Fruit fly (Drosophila melanogaster) whole organism, embryonic: Measurements from ENCODE around the gene CG13659.

Experiments used
- Antp ChIP-seq: fragments of 200-800 bp; sonication (Bioruptor generic); optimal IDR thresholded peaks from 3 replicates; lab custom pipeline; 2016; ENCODE audit warnings: missing biosample characterization, missing genetic modification characterization
- Asciz ChIP-seq: fragments of 200-800 bp; sonication (Bioruptor generic); optimal IDR thresholded peaks from 2 replicates; lab custom pipeline; 2017; ENCODE audit warnings: missing biosample characterization, mild to moderate bottlenecking, missing genetic modification characterization, missing genetic modification reagents
- Awh ChIP-seq: fragments of 200-800 bp; sonication (Bioruptor generic); IDR thresholded peaks from 2 replicates; pipeline ENCODE4, ENCODE4 v1.3.6; 2022; ENCODE audit warnings: missing biosample characterization, missing genetic modification characterization
- CG11093 ChIP-seq: fragments of 200-800 bp; sonication (Bioruptor generic); IDR thresholded peaks from 3 replicates; pipeline ENCODE4 v1.3.6; 2022; ENCODE audit warnings: missing biosample characterization, missing genetic modification characterization
- CG13287 ChIP-seq: fragments of 200-800 bp; sonication (Bioruptor generic); IDR thresholded peaks from 2 replicates; pipeline ENCODE4 v1.3.6; 2022; ENCODE audit warnings: missing biosample characterization, missing genetic modification characterization; ENCODE audit not compliant: partially characterized antibody
- CG15269 ChIP-seq: fragments of 200-800 bp; sonication (Bioruptor generic); optimal IDR thresholded peaks from 2 replicates; lab custom pipeline; 2018; ENCODE audit warnings: missing biosample characterization, mild to moderate bottlenecking, missing genetic modification characterization, moderate library complexity
- CG16813 ChIP-seq: fragments of 200-800 bp; sonication (Bioruptor generic); IDR thresholded peaks from 3 replicates; pipeline ENCODE4 v1.3.6; 2022; ENCODE audit warnings: missing biosample characterization, missing genetic modification characterization; ENCODE audit not compliant: partially characterized antibody
- CG17568 ChIP-seq: fragments of 200-800 bp; sonication (Bioruptor generic); optimal IDR thresholded peaks from 2 replicates; lab custom pipeline; 2018; ENCODE audit warnings: missing biosample characterization, mild to moderate bottlenecking, missing genetic modification characterization, moderate library complexity
- CG18764 ChIP-seq: fragments of 200-800 bp; sonication (Bioruptor generic); optimal IDR thresholded peaks from 3 replicates; lab custom pipeline; 2016; ENCODE audit warnings: missing biosample characterization, missing genetic modification characterization
- CG2199 ChIP-seq: fragments of 200-800 bp; sonication (Bioruptor generic); IDR thresholded peaks from 3 replicates; pipeline ENCODE4 v1.3.6; 2022; ENCODE audit warnings: missing biosample characterization, missing genetic modification characterization
- CG3281 ChIP-seq: fragments of 200-800 bp; sonication (Bioruptor generic); optimal IDR thresholded peaks from 3 replicates; lab custom pipeline; 2017; ENCODE audit warnings: missing biosample characterization, mild to moderate bottlenecking, missing genetic modification characterization
- CG34376 ChIP-seq: fragments of 200-800 bp; sonication (Bioruptor generic); optimal IDR thresholded peaks from 2 replicates; lab custom pipeline; 2018; ENCODE audit warnings: missing biosample characterization, mild to moderate bottlenecking, missing genetic modification characterization
- CG5953 ChIP-seq: fragments of 200-800 bp; sonication (Bioruptor generic); IDR thresholded peaks from 2 replicates; pipeline ENCODE4 v1.3.6; 2022; ENCODE audit warnings: missing biosample characterization, missing genetic modification characterization
- CG6765 ChIP-seq: fragments of 200-800 bp; sonication (Bioruptor generic); optimal IDR thresholded peaks from 3 replicates; lab custom pipeline; 2017; ENCODE audit warnings: missing biosample characterization, mild to moderate bottlenecking, missing genetic modification characterization
- CG6854 ChIP-seq: fragments of 200-800 bp; sonication (Bioruptor generic); optimal IDR thresholded peaks from 3 replicates; lab custom pipeline; 2017; ENCODE audit warnings: missing biosample characterization, mild to moderate bottlenecking, missing genetic modification characterization
- CG7271 ChIP-seq: fragments of 200-800 bp; sonication (Bioruptor generic); optimal IDR thresholded peaks from 2 replicates; lab custom pipeline; 2018; ENCODE audit warnings: missing biosample characterization, mild to moderate bottlenecking, missing genetic modification characterization, moderate library complexity
- CG8281 ChIP-seq: fragments of 200-800 bp; sonication (Bioruptor generic); optimal IDR thresholded peaks from 2 replicates; lab custom pipeline; 2018; ENCODE audit warnings: missing biosample characterization, mild to moderate bottlenecking, missing genetic modification characterization, moderate library complexity
- D19A ChIP-seq: fragments of 200-800 bp; optimal IDR thresholded peaks from 3 replicates; lab custom pipeline; 2019; ENCODE audit warnings: missing biosample characterization, mild to moderate bottlenecking, missing genetic modification characterization, moderate library complexity
- Dll ChIP-seq: fragments of 200-800 bp; sonication (Bioruptor generic); IDR thresholded peaks from 4 replicates; pipeline ENCODE4 v1.3.6; 2022; ENCODE audit warnings: missing biosample characterization, missing genetic modification characterization; ENCODE audit not compliant: partially characterized antibody
- Doc3 ChIP-seq: fragments of 200-800 bp; sonication (Bioruptor generic); IDR thresholded peaks from 3 replicates; pipeline ENCODE4 v1.3.6; 2022; ENCODE audit warnings: missing biosample characterization, missing genetic modification characterization; ENCODE audit not compliant: partially characterized antibody
- Fer3 ChIP-seq: fragments of 200-800 bp; sonication (Bioruptor generic); optimal IDR thresholded peaks from 2 replicates; lab custom pipeline; 2018; ENCODE audit warnings: missing biosample characterization, mild to moderate bottlenecking, missing genetic modification characterization, moderate library complexity
- GATAe ChIP-seq: fragments of 200-800 bp; sonication (Bioruptor generic); conservative IDR thresholded peaks from 2 replicates; pipeline ENCODE4 v1.3.6; 2022; ENCODE audit warnings: missing biosample characterization, missing genetic modification characterization
- HLH54F ChIP-seq: fragments of 200-800 bp; sonication (Bioruptor generic); optimal IDR thresholded peaks from 3 replicates; lab custom pipeline; 2016; ENCODE audit warnings: missing biosample characterization, missing genetic modification characterization
- HLHmδ ChIP-seq: fragments of 200-800 bp; sonication (Bioruptor generic); optimal IDR thresholded peaks from 2 replicates; lab custom pipeline; 2018; ENCODE audit warnings: missing biosample characterization, mild to moderate bottlenecking, missing genetic modification characterization, moderate library complexity
- Hand ChIP-seq: fragments of 200-800 bp; sonication (Bioruptor generic); optimal IDR thresholded peaks from 2 replicates; lab custom pipeline; 2017; ENCODE audit warnings: mild to moderate bottlenecking, missing biosample characterization, missing genetic modification reagents, missing genetic modification characterization
- Hey ChIP-seq: fragments of 200-800 bp; sonication (Bioruptor generic); optimal IDR thresholded peaks from 3 replicates; lab custom pipeline; 2018; ENCODE audit warnings: missing biosample characterization, mild to moderate bottlenecking, missing genetic modification characterization
- MBD-R2 ChIP-seq: fragments of 200-800 bp; sonication (Bioruptor generic); IDR thresholded peaks from 2 replicates; pipeline ENCODE4 v1.3.6; 2022; ENCODE audit warnings: missing biosample characterization, missing genetic modification characterization
- Nf-YC ChIP-seq: fragments of 200-800 bp; optimal IDR thresholded peaks from 3 replicates; lab custom pipeline; 2019; ENCODE audit warnings: missing biosample characterization, mild to moderate bottlenecking, missing genetic modification characterization, moderate library complexity
- Rfx ChIP-seq: fragments of 200-800 bp; sonication (Bioruptor generic); IDR thresholded peaks from 2 replicates; pipeline ENCODE4 v1.3.6; 2022; ENCODE audit warnings: missing biosample characterization, missing genetic modification characterization
- Side ChIP-seq: fragments of 200-800 bp; sonication (Bioruptor generic); optimal IDR thresholded peaks from 2 replicates; lab custom pipeline; 2016; ENCODE audit warnings: missing biosample characterization, missing genetic modification characterization
- Six4 ChIP-seq: fragments of 200-800 bp; sonication (Bioruptor generic); optimal IDR thresholded peaks from 2 replicates; lab custom pipeline; 2016; ENCODE audit warnings: missing biosample characterization, missing genetic modification characterization
- Sry-δ ChIP-seq: fragments of 200-800 bp; sonication (Bioruptor generic); optimal IDR thresholded peaks from 2 replicates; lab custom pipeline; 2016; ENCODE audit warnings: missing biosample characterization, missing genetic modification characterization
- ab ChIP-seq: fragments of 200-800 bp; sonication (Bioruptor generic); optimal IDR thresholded peaks from 2 replicates; lab custom pipeline; 2016; ENCODE audit warnings: missing biosample characterization, missing genetic modification characterization
- al ChIP-seq: fragments of 200-800 bp; sonication (Bioruptor generic); IDR thresholded peaks from 2 replicates; pipeline ENCODE4 v1.3.6; 2022; ENCODE audit warnings: missing biosample characterization, missing genetic modification characterization
- croc ChIP-seq: fragments of 200-800 bp; sonication (Bioruptor generic); conservative IDR thresholded peaks from 3 replicates; pipeline ENCODE4 v1.3.6; 2022; ENCODE audit warnings: missing biosample characterization, missing genetic modification characterization
- crp ChIP-seq, 2 experiments: fragments of 200-800 bp; sonication (Bioruptor generic); optimal IDR thresholded peaks; 2 replicates in 1 of 2; 3 replicates in 1 of 2; lab custom pipeline; 2017; ENCODE audit warnings: missing biosample characterization in 2 of 2, missing genetic modification characterization in 2 of 2, mild to moderate bottlenecking in 1 of 2, moderate library complexity in 1 of 2
- dmrt99B ChIP-seq: fragments of 200-800 bp; sonication (Bioruptor generic); optimal IDR thresholded peaks from 2 replicates; lab custom pipeline; 2018; ENCODE audit warnings: missing biosample characterization, mild to moderate bottlenecking, missing genetic modification characterization, moderate library complexity
- exex ChIP-seq: fragments of 200-800 bp; sonication (Bioruptor generic); optimal IDR thresholded peaks from 4 replicates; lab custom pipeline; 2018; ENCODE audit warnings: missing biosample characterization, mild to moderate bottlenecking, missing genetic modification characterization, moderate library complexity
- grn ChIP-seq: fragments of 200-800 bp; sonication (Bioruptor generic); optimal IDR thresholded peaks from 3 replicates; lab custom pipeline; 2017; ENCODE audit warnings: missing biosample characterization, missing genetic modification characterization
- gsb ChIP-seq: fragments of 200-800 bp; sonication (Bioruptor generic); IDR thresholded peaks from 2 replicates; pipeline ENCODE4 v1.3.6; 2022; ENCODE audit warnings: missing biosample characterization, missing genetic modification characterization
- kah ChIP-seq: fragments of 200-800 bp; sonication (Bioruptor generic); optimal IDR thresholded peaks from 2 replicates; lab custom pipeline; 2018; ENCODE audit warnings: missing biosample characterization, mild to moderate bottlenecking, missing genetic modification characterization
- knrl ChIP-seq: fragments of 200-800 bp; sonication (Bioruptor generic); IDR thresholded peaks from 3 replicates; pipeline ENCODE4 v1.3.6; 2022; ENCODE audit warnings: missing biosample characterization, missing genetic modification characterization; ENCODE audit not compliant: partially characterized antibody
- lbe ChIP-seq: fragments of 200-800 bp; sonication (Bioruptor generic); optimal IDR thresholded peaks from 2 replicates; lab custom pipeline; 2016; ENCODE audit warnings: missing biosample characterization, mild to moderate bottlenecking, missing genetic modification characterization
- mirr ChIP-seq: fragments of 200-800 bp; sonication (Bioruptor generic); optimal IDR thresholded peaks from 3 replicates; lab custom pipeline; 2018; ENCODE audit warnings: missing biosample characterization, mild to moderate bottlenecking, missing genetic modification characterization
- sens ChIP-seq: fragments of 200-800 bp; sonication (Bioruptor generic); peaks from one replicate; lab custom pipeline; 2016; ENCODE audit warnings: missing biosample characterization, missing genetic modification characterization
- trem ChIP-seq: fragments of 200-800 bp; optimal IDR thresholded peaks from 3 replicates; lab custom pipeline; 2019; ENCODE audit warnings: missing biosample characterization, mild to moderate bottlenecking, missing genetic modification characterization, moderate library complexity
- twi ChIP-seq: fragments of 200-800 bp; optimal IDR thresholded peaks from 2 replicates; lab custom pipeline; 2019; ENCODE audit warnings: missing biosample characterization, mild to moderate bottlenecking, missing genetic modification characterization, moderate library complexity

Gene CG13659

dm6 chr3R:25258628-25259240 lies 42.0 kb upstream of the CG13659 start, which contains the start of gene CG11857 (continued):
- TF ChIP-seq Fer3 (tag; lab: Kevin White, UChicago) (peak; percentile 98), CG8281 (tag; lab: Kevin White, UChicago) (peak; percentile 90), Rfx (GFP tag; lab: Robert Waterston, UW) (peak; percentile 99), Side (GFP tag; lab: Kevin White, UChicago) (peak; percentile 95), CG6765 (GFP tag; lab: Kevin White, UChicago) (peak; percentile 87), Hey (tag; lab: Kevin White, UChicago) (peak; percentile 87), CG18764 (GFP tag; lab: Kevin White, UChicago) (peak; percentile 97), Dll (peak; percentile 100), twi (tag; lab: Kevin White, UChicago) (peak; percentile 96), Asciz (GFP tag; lab: Kevin White, UChicago) (peak; percentile 92), gsb (peak; percentile 97), ab (GFP tag; lab: Kevin White, UChicago) (peak; percentile 91), HLH54F (GFP tag; lab: Kevin White, UChicago) (peak; percentile 98), Six4 (GFP tag; lab: Kevin White, UChicago) (peak; percentile 97), al (GFP tag; lab: Robert Waterston, UW) (peak; percentile 99)
- TF ChIP-seq, all 482 proteins: peak for 461

dm6 chr3R:25260670-25261069 lies 40.0 kb upstream of the CG13659 start:
- TF ChIP-seq knrl (GFP tag; lab: Robert Waterston, UW) (no peak), CG8281 (tag; lab: Kevin White, UChicago) (no peak), CG34376 (GFP tag; lab: Kevin White, UChicago) (peak; percentile 47), CG15269 (tag; lab: Kevin White, UChicago) (no peak), exex (tag; lab: Kevin White, UChicago) (peak; percentile 97), CG2199 (GFP tag; lab: Robert Waterston, UW) (no peak), lbe (peak; percentile 21), grn (peak; percentile 53), Sry-δ (GFP tag; lab: Kevin White, UChicago) (no peak), CG13287 (GFP tag; lab: Robert Waterston, UW) (no peak), GATAe (peak; percentile 53; the same call in 1 of the 2 replicates), sens (peak; percentile 48), D19A (tag; lab: Kevin White, UChicago) (peak; percentile 52), CG17568 (GFP tag; lab: Kevin White, UChicago) (no peak), mirr (GFP tag; lab: Kevin White, UChicago) (peak; percentile 93), Antp (GFP tag; lab: Kevin White, UChicago) (no peak), CG16813 (GFP tag; lab: Robert Waterston, UW) (no peak)

- no peak for TF ChIP-seq Hand (GFP tag; lab: Kevin White, UChicago)
- TF ChIP-seq CG7271 (tag; lab: Kevin White, UChicago) = no peak
- peak; percentile 60 for TF ChIP-seq Nf-YC (tag; lab: Kevin White, UChicago)
- peak; percentile 1 for TF ChIP-seq kah (GFP tag; lab: Kevin White, UChicago)
- TF ChIP-seq HLHmδ = peak; percentile 8
- peak; percentile 38 for TF ChIP-seq trem
- TF ChIP-seq MBD-R2 (GFP tag; lab: Robert Waterston, UW) = peak; percentile 86
- TF ChIP-seq Awh = no peak
- TF ChIP-seq CG5953 (GFP tag; lab: Robert Waterston, UW) = peak; percentile 35; the same call in 1 of the 2 replicates
- peak; percentile 39; the same call in 1 of the 3 replicates for TF ChIP-seq croc
- TF ChIP-seq al (GFP tag; lab: Robert Waterston, UW) = peak; percentile 61
- TF ChIP-seq dmrt99B (tag; lab: Kevin White, UChicago) = no peak
- peak in 1 of 2 experiments; percentile 49 for TF ChIP-seq crp (GFP tag; optimal IDR thresholded peaks at IDR 0.05; lab: Kevin White, UChicago)
- no peak for TF ChIP-seq Doc3 (GFP tag; lab: Robert Waterston, UW)
- peak; percentile 53; the same call in 1 of the 3 replicates for TF ChIP-seq CG11093
- TF ChIP-seq CG6854 = no peak
- TF ChIP-seq CG3281 (GFP tag; lab: Kevin White, UChicago) = peak; percentile 49
Observed at dm6 chr3R:25262322-25262761, 38.3 kb upstream of the CG13659 start, which contains the start of the genes Kdsr and CG11858. Gene Kdsr, minus strand, starts transcription at chr3R:25262498. Gene CG11858, plus strand, starts transcription at chr3R:25262741.
